Worm (Caenorhabditis elegans) whole organism, mixed stage, embryonic: ENCODE data around the gene alh-13.

Experiments
- ces-1 ChIP-seq: fragments of 150-350 bp; optimal IDR thresholded peaks from 2 replicates; lab custom pipeline; 2014; ENCODE audit warnings: missing biosample characterization, missing genetic modification reagents, missing genetic modification characterization
- elt-1 ChIP-seq: sonication (generic microtip); optimal IDR thresholded peaks from 2 replicates; lab custom pipeline; 2017; ENCODE audit warnings: missing genetic modification characterization, mild to moderate bottlenecking, missing compliant biosample characterization, antibody characterized with exemption, moderate library complexity, borderline replicate concordance; ENCODE audit not compliant: insufficient read depth
- nhr-76 ChIP-seq: sonication (generic microtip); optimal IDR thresholded peaks from 2 replicates; lab custom pipeline; 2017; ENCODE audit warnings: missing biosample characterization, missing genetic modification characterization
- snpc-4 ChIP-seq: fragments of 150-350 bp; optimal IDR thresholded peaks from 2 replicates; lab custom pipeline; 2014; ENCODE audit warnings: missing biosample characterization, missing genetic modification characterization
- sptf-1 ChIP-seq: sonication (generic microtip); optimal IDR thresholded peaks from 2 replicates; lab custom pipeline; 2017; ENCODE audit warnings: mild to moderate bottlenecking, missing genetic modification characterization, moderate library complexity, missing compliant biosample characterization
- unc-39 ChIP-seq: fragments of 150-350 bp; optimal IDR thresholded peaks from 2 replicates; lab custom pipeline; 2014; ENCODE audit warnings: missing biosample characterization, missing genetic modification characterization
- unc-62 ChIP-seq: fragments of 150-350 bp; optimal IDR thresholded peaks from 2 replicates; lab custom pipeline; 2014; ENCODE audit warnings: missing biosample characterization, missing genetic modification reagents, missing genetic modification characterization
- zip-8 ChIP-seq: fragments of 150-350 bp; optimal IDR thresholded peaks from 2 replicates; lab custom pipeline; 2014; ENCODE audit warnings: missing biosample characterization, missing genetic modification characterization
- ztf-11 ChIP-seq: fragments of 150-350 bp; optimal IDR thresholded peaks from 2 replicates; lab custom pipeline; 2014; ENCODE audit warnings: missing biosample characterization, missing genetic modification characterization

DNA sequence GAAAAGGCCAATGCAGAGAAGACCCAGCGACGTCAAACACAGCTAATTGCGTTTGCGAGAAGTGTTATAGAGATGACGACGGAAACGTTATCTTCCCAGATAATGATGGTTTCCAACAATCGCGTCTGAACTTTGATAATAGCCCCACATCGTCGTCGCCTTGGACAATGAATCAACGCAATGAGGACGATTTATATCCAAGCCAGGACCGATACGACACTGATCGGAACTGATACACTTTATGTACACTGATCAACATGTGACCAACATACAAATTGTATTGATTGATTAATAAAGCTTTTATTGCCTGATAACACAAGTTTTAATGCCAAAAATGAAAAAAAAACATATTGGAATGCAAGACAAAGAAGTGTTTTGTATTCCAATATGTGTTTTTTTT, 10.9 kb downstream of the alh-13 start:
- no peak for TF ChIP-seq sptf-1 (tag; lab: Kevin White, UChicago)
- TF ChIP-seq zip-8 = no peak
- TF ChIP-seq nhr-76 (tag; lab: Kevin White, UChicago) = no peak
- no peak for TF ChIP-seq unc-39 (tag; lab: Kevin White, UChicago)
- TF ChIP-seq snpc-4 (tag; lab: Kevin White, UChicago) = no peak
- TF ChIP-seq unc-62 (GFP tag; lab: Kevin White, UChicago) = no peak
- no peak for TF ChIP-seq ces-1
- no peak for TF ChIP-seq elt-1
- TF ChIP-seq ztf-11 (tag; lab: Kevin White, UChicago) = no peak
